Worm (Caenorhabditis elegans) whole organism, L3 larva: ENCODE data around the gene svh-1.

Experiments
- ceh-28 ChIP-seq: fragments of 150-350 bp; optimal IDR thresholded peaks from 2 replicates; lab custom pipeline; 2014; ENCODE audit warnings: missing biosample characterization, missing genetic modification reagents, missing genetic modification characterization
- ceh-82 ChIP-seq: fragments of 150-350 bp; optimal IDR thresholded peaks from 2 replicates; lab custom pipeline; 2014; ENCODE audit warnings: missing biosample characterization, missing genetic modification characterization
- egl-27 ChIP-seq: sonication (generic microtip); optimal IDR thresholded peaks from 4 replicates; lab custom pipeline; 2017; ENCODE audit warnings: missing biosample characterization, missing genetic modification reagents, missing genetic modification characterization
- fkh-10 ChIP-seq: sonication (generic microtip); optimal IDR thresholded peaks from 2 replicates; lab custom pipeline; 2017; ENCODE audit warnings: missing biosample characterization, missing genetic modification reagents, missing genetic modification characterization
- hmg-11 ChIP-seq: sonication (generic microtip); optimal IDR thresholded peaks from 2 replicates; lab custom pipeline; 2016; ENCODE audit warnings: missing genetic modification characterization, missing compliant biosample characterization
- snpc-4 ChIP-seq: fragments of 150-350 bp; optimal IDR thresholded peaks from 2 replicates; lab custom pipeline; 2014; ENCODE audit warnings: missing biosample characterization, missing genetic modification characterization
- ztf-11 ChIP-seq: fragments of 150-350 bp; optimal IDR thresholded peaks from 2 replicates; lab custom pipeline; 2014; ENCODE audit warnings: missing biosample characterization, missing genetic modification characterization

DNA sequence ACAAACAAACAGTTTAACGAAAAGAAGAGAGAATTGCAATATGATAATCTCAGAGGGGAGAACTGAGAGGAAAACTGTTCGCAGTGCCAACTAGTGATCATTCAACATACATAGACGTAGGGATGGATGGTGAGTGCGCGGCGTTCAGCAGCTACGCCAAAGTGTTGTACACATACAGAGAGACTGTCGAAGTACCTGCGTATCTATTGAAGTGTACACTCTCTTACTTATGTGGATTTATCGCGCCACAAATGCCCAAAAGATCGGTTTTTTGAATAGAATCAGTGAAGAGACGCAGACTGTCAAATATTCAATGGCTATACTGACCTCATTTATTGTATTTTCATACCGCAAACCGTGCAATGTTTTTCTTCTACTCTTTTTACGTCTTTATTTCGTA is 36.1 kb upstream of the svh-1 start:
- TF ChIP-seq egl-27 (tag; lab: Kevin White, UChicago) (no peak), ceh-82 (no peak), snpc-4 (tag; lab: Kevin White, UChicago) (no peak), ceh-28 (tag; lab: Kevin White, UChicago) (peak; percentile 62), fkh-10 (no peak), ztf-11 (tag; lab: Kevin White, UChicago) (no peak), hmg-11 (tag; lab: Kevin White, UChicago) (no peak)
